Worm (Caenorhabditis elegans) whole organism, young adult: ENCODE data around the gene frpr-2.

Experiments
- B0035.1 ChIP-seq: sonication (generic microtip); optimal IDR thresholded peaks from 2 replicates; lab custom pipeline; 2016; ENCODE audit warnings: missing genetic modification characterization, mild to moderate bottlenecking, missing compliant biosample characterization, missing genotype, missing genetic modification reagents
- B0336.3 ChIP-seq: fragments of 200-800 bp; sonication (Bioruptor generic); IDR thresholded peaks from 2 replicates; pipeline ENCODE4 v1.3.6; 2022; ENCODE audit warnings: missing genetic modification characterization, missing compliant biosample characterization
- D2030.7 ChIP-seq: fragments of 200-800 bp; sonication (Bioruptor generic); IDR thresholded peaks from 2 replicates; pipeline ENCODE4 v1.3.6; 2022; ENCODE audit warnings: missing genetic modification reagents, missing genetic modification characterization, missing compliant biosample characterization
- F33H1.4 ChIP-seq: fragments of 200-800 bp; sonication (Bioruptor generic); IDR thresholded peaks from 2 replicates; pipeline ENCODE4 v1.3.6; 2022; ENCODE audit warnings: missing genetic modification reagents, missing genetic modification characterization, missing compliant biosample characterization
- F57C9.4 ChIP-seq: sonication (generic microtip); optimal IDR thresholded peaks from 2 replicates; lab custom pipeline; 2017; ENCODE audit warnings: mild to moderate bottlenecking, missing genetic modification characterization, missing compliant biosample characterization
- T07F8.4 ChIP-seq: sonication (generic microtip); optimal IDR thresholded peaks from 2 replicates; lab custom pipeline; 2016; ENCODE audit warnings: mild to moderate bottlenecking, missing genetic modification characterization, moderate library complexity, missing compliant biosample characterization
- T26A5.8 ChIP-seq: sonication (generic microtip); optimal IDR thresholded peaks from 2 replicates; lab custom pipeline; 2016; ENCODE audit warnings: missing genetic modification characterization, missing compliant biosample characterization
- Y56A3A.18 ChIP-seq: fragments of 200-800 bp; sonication (Bioruptor generic); IDR thresholded peaks from 2 replicates; pipeline ENCODE4 v1.3.6; 2022; ENCODE audit warnings: missing genetic modification reagents, missing genetic modification characterization, missing compliant biosample characterization
- Y67H2A.10 ChIP-seq: fragments of 200-800 bp; sonication (Bioruptor generic); conservative IDR thresholded peaks from 2 replicates; pipeline ENCODE4 v1.3.6; 2022; ENCODE audit warnings: missing genetic modification reagents, missing genetic modification characterization, missing compliant biosample characterization
- ZK185.1 ChIP-seq: sonication (generic microtip); optimal IDR thresholded peaks from 2 replicates; lab custom pipeline; 2016; ENCODE audit warnings: mild to moderate bottlenecking, missing genetic modification characterization, missing compliant biosample characterization; ENCODE audit not compliant: poor library complexity, severe bottlenecking
- ama-1 ChIP-seq, 3 experiments: fragments of 150-350 bp in 1 of 3; sonication (generic microtip) in 2 of 3; optimal IDR thresholded peaks; 2 replicates each; lab custom pipeline; 2014 to 2018; ENCODE audit warnings: missing biosample characterization in 2 of 3, missing genetic modification characterization in 2 of 3, missing genetic modification reagents in 2 of 3
- aptf-2 ChIP-seq: fragments of 200-800 bp; sonication (Bioruptor generic); conservative IDR thresholded peaks from 2 replicates; pipeline ENCODE4 v1.3.6; 2022; ENCODE audit warnings: missing genetic modification reagents, missing genetic modification characterization, missing compliant biosample characterization
- atf-7 ChIP-seq: sonication (generic microtip); optimal IDR thresholded peaks from 2 replicates; lab custom pipeline; 2017; ENCODE audit warnings: mild to moderate bottlenecking, missing genetic modification characterization, missing compliant biosample characterization
- bed-1 ChIP-seq: fragments of 200-800 bp; sonication (Bioruptor generic); IDR thresholded peaks from 2 replicates; pipeline ENCODE4 v1.3.6; 2022; ENCODE audit warnings: missing genetic modification reagents, missing genetic modification characterization, missing compliant biosample characterization
- ccch-3 ChIP-seq: fragments of 200-800 bp; sonication (Bioruptor generic); optimal IDR thresholded peaks from 2 replicates; lab custom pipeline; 2018; ENCODE audit warnings: mild to moderate bottlenecking, missing genetic modification characterization, missing compliant biosample characterization
- ceh-100 ChIP-seq: fragments of 200-800 bp; sonication (Bioruptor generic); IDR thresholded peaks from 2 replicates; pipeline ENCODE4 v1.3.6; 2022; ENCODE audit warnings: missing genetic modification reagents, missing genetic modification characterization, missing compliant biosample characterization
- ceh-27 ChIP-seq: fragments of 200-800 bp; sonication (Bioruptor generic); optimal IDR thresholded peaks from 2 replicates; lab custom pipeline; 2018; ENCODE audit warnings: mild to moderate bottlenecking, missing genetic modification characterization, moderate library complexity, missing compliant biosample characterization
- chd-7 ChIP-seq: sonication (generic microtip); optimal IDR thresholded peaks from 2 replicates; lab custom pipeline; 2016; ENCODE audit warnings: mild to moderate bottlenecking, missing genetic modification characterization, moderate library complexity, missing compliant biosample characterization
- dpff-1 ChIP-seq: sonication (generic microtip); optimal IDR thresholded peaks from 2 replicates; lab custom pipeline; 2017; ENCODE audit warnings: mild to moderate bottlenecking, missing genetic modification characterization, missing compliant biosample characterization
- egrh-3 ChIP-seq: fragments of 200-800 bp; sonication (Bioruptor generic); IDR thresholded peaks from 2 replicates; pipeline ENCODE4 v1.3.6; 2022; ENCODE audit warnings: missing genetic modification reagents, missing genetic modification characterization, missing compliant biosample characterization
- ets-4 ChIP-seq: fragments of 200-800 bp; sonication (Bioruptor generic); optimal IDR thresholded peaks from 2 replicates; lab custom pipeline; 2018; ENCODE audit warnings: mild to moderate bottlenecking, missing genetic modification characterization, missing compliant biosample characterization
- gei-17 ChIP-seq: fragments of 200-800 bp; sonication (Bioruptor generic); optimal IDR thresholded peaks from 2 replicates; lab custom pipeline; 2018; ENCODE audit warnings: mild to moderate bottlenecking, missing genetic modification characterization, missing compliant biosample characterization
- him-1 ChIP-seq: sonication (generic microtip); optimal IDR thresholded peaks from 2 replicates; lab custom pipeline; 2016; ENCODE audit warnings: missing genotype, missing genetic modification reagents, missing genetic modification characterization, missing compliant biosample characterization
- hlh-12 ChIP-seq: sonication (generic microtip); optimal IDR thresholded peaks from 2 replicates; lab custom pipeline; 2016; ENCODE audit warnings: missing genetic modification characterization, missing compliant biosample characterization
- lag-1 ChIP-seq: fragments of 200-800 bp; sonication (Bioruptor generic); IDR thresholded peaks from 2 replicates; pipeline ENCODE4 v1.3.6; 2022; ENCODE audit warnings: missing genetic modification reagents, missing genetic modification characterization, missing compliant biosample characterization
- let-526 ChIP-seq: fragments of 200-800 bp; sonication (Bioruptor generic); IDR thresholded peaks from 2 replicates; pipeline ENCODE4 v1.3.6; 2022; ENCODE audit warnings: missing genetic modification reagents, missing genetic modification characterization, missing compliant biosample characterization
- lin-26 ChIP-seq: fragments of 200-800 bp; sonication (Bioruptor generic); IDR thresholded peaks from 2 replicates; pipeline ENCODE4 v1.3.6; 2022; ENCODE audit warnings: missing genetic modification reagents, missing genetic modification characterization, missing compliant biosample characterization
- madf-3 ChIP-seq: fragments of 200-800 bp; sonication (Bioruptor generic); IDR thresholded peaks from 2 replicates; pipeline ENCODE4 v1.3.6; 2022; ENCODE audit warnings: missing genetic modification reagents, missing genetic modification characterization, missing compliant biosample characterization
- mcd-1 ChIP-seq: fragments of 200-800 bp; sonication (Bioruptor generic); IDR thresholded peaks from 2 replicates; pipeline ENCODE4 v1.3.6; 2022; ENCODE audit warnings: missing genetic modification reagents, missing genetic modification characterization, missing compliant biosample characterization
- mes-4 ChIP-seq: sonication (generic microtip); optimal IDR thresholded peaks from 2 replicates; lab custom pipeline; 2016; ENCODE audit warnings: missing genotype, missing genetic modification characterization, missing compliant biosample characterization
- nfya-1 ChIP-seq: sonication (generic microtip); optimal IDR thresholded peaks from 2 replicates; lab custom pipeline; 2017; ENCODE audit warnings: antibody characterized with exemption, missing compliant biosample characterization, missing genetic modification characterization, borderline replicate concordance; ENCODE audit not compliant: insufficient read depth
- nfya-2 ChIP-seq: fragments of 200-800 bp; sonication (Bioruptor generic); IDR thresholded peaks from 2 replicates; pipeline ENCODE4 v1.3.6; 2022; ENCODE audit warnings: missing genetic modification reagents, missing genetic modification characterization, missing compliant biosample characterization
- nhr-179 ChIP-seq: sonication (generic microtip); optimal IDR thresholded peaks from 2 replicates; lab custom pipeline; 2016; ENCODE audit warnings: mild to moderate bottlenecking, missing genetic modification characterization, missing compliant biosample characterization
- nhr-27 ChIP-seq: fragments of 200-800 bp; sonication (Bioruptor generic); optimal IDR thresholded peaks from 2 replicates; lab custom pipeline; 2018; ENCODE audit warnings: mild to moderate bottlenecking, missing genetic modification characterization, moderate library complexity, missing compliant biosample characterization
- pha-4 ChIP-seq: fragments of 150-350 bp; sonication (generic microtip); optimal IDR thresholded peaks from 2 replicates; lab custom pipeline; 2014; ENCODE audit warnings: missing biosample characterization, missing genetic modification reagents, missing genetic modification characterization
- sea-2 ChIP-seq: fragments of 200-800 bp; sonication (Bioruptor generic); IDR thresholded peaks from 2 replicates; pipeline ENCODE4 v1.3.6; 2022; ENCODE audit warnings: missing genetic modification characterization, missing compliant biosample characterization
- snpc-3.4 ChIP-seq: sonication (generic microtip); optimal IDR thresholded peaks from 2 replicates; lab custom pipeline; 2017; ENCODE audit warnings: missing genetic modification characterization, mild to moderate bottlenecking, missing compliant biosample characterization, antibody characterized with exemption, moderate library complexity, missing genotype, missing genetic modification reagents
- snpc-4 ChIP-seq, 5 experiments: fragments of 150-350 bp in 1 of 5; sonication (generic microtip) in 4 of 5; optimal IDR thresholded peaks; 2 replicates each; lab custom pipeline; 2014 to 2018; ENCODE audit warnings: missing genetic modification characterization in 5 of 5, missing biosample characterization in 3 of 5, antibody characterized with exemption in 2 of 5, mild to moderate bottlenecking in 2 of 5, missing compliant biosample characterization in 2 of 5, missing genotype in 2 of 5, moderate library complexity in 2 of 5, missing genetic modification reagents in 1 of 5
- tbp1 ChIP-seq: fragments of 200-800 bp; sonication (Bioruptor generic); optimal IDR thresholded peaks from 2 replicates; lab custom pipeline; 2018; ENCODE audit warnings: mild to moderate bottlenecking, missing genetic modification characterization, missing compliant biosample characterization
- zim-3 ChIP-seq: sonication (generic microtip); optimal IDR thresholded peaks from 2 replicates; lab custom pipeline; 2017; ENCODE audit warnings: mild to moderate bottlenecking, missing genetic modification characterization, moderate library complexity, missing compliant biosample characterization
- ztf-3 ChIP-seq: fragments of 200-800 bp; sonication (Bioruptor generic); optimal IDR thresholded peaks from 2 replicates; lab custom pipeline; 2018; ENCODE audit warnings: mild to moderate bottlenecking, missing genetic modification characterization, missing compliant biosample characterization

frpr-2 gene

DNA sequence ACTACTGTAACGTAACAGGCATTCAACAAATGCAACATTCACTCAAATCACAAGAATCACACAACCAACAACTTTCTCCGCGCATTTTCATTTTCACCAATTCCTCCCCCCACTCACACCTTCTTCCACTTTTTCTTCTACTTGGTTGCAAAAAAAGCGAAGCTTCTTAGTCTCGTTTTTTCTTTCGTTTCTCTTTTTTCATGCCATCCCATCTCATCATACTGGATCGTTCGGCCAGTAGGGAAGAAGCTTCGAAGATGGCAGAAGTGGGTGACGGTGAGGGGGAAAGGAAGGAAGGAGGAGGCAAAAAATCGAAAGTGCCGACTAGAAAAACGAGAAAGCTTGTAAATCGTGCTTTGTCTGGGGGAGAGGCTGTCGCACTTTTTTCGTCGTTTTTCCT, 37.8 kb downstream of the frpr-2 start:
- TF ChIP-seq ceh-27 (GFP tag; lab: Kevin White, UChicago) (no peak), nhr-27 (no peak), gei-17 (GFP tag; lab: Kevin White, UChicago) (no peak), let-526 (GFP tag; lab: Robert Waterston, UW) (no peak), Y67H2A.10 (GFP tag; lab: Robert Waterston, UW) (no peak), ceh-100 (GFP tag; lab: Robert Waterston, UW) (no peak), nfya-1 (tag; lab: Kevin White, UChicago) (no peak), B0336.3 (GFP tag; lab: Robert Waterston, UW) (no peak), him-1 (tag; lab: Kevin White, UChicago) (no peak), T07F8.4 (tag; lab: Kevin White, UChicago) (no peak), ets-4 (no peak), lin-26 (GFP tag; lab: Robert Waterston, UW) (no peak), ccch-3 (no peak), madf-3 (GFP tag; lab: Robert Waterston, UW) (no peak), zim-3 (tag; lab: Kevin White, UChicago) (no peak), B0035.1 (tag; lab: Kevin White, UChicago) (no peak)

DNA sequence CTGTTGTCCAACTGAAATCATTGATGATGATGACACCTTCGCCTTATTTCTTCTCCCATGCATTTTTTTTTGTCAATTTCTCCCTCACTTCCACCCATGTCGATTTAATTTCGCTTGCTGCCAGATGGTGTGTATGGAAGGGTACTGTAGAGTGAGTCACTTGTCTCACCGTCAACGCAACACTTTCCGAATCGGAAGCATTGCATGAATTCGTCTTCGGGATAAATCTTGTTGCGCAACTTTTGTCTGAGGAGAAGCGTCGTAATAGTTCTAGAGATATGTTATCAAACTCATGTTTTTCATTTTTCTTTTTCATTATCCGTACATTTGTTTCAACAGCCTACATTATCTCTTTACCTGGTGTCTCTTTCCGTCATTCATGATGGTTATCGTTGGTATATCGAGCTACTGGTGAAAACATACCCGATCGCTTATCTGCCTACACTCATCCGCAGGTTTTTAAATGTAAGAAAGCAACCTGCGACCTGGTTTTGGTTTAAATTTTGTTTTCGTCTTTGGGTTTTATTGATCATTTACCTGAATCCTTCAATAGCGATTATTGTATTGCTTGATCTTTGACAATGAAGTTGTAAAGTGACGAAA, 39.3 kb downstream of the frpr-2 start:
- no peak for TF ChIP-seq aptf-2 (GFP tag; lab: Robert Waterston, UW)
- TF ChIP-seq nhr-179 (tag; lab: Kevin White, UChicago), result no peak
- no peak for TF ChIP-seq tbp1

ce11 chrX:13005730-13006129, 40.5 kb downstream of the frpr-2 start:
- 0 out of 2 replicates have a peak, but pooled peaks have one; percentile 31 for TF ChIP-seq madf-3 (GFP tag; lab: Robert Waterston, UW)
- TF ChIP-seq gei-17 (GFP tag; lab: Kevin White, UChicago), result no peak

- TF ChIP-seq ama-1 (optimal IDR thresholded peaks at IDR 0.05; lab: Kevin White, UChicago) (no peak), ama-1 (GFP tag; optimal IDR thresholded peaks at IDR 0.05; lab: Kevin White, UChicago) (no peak), dpff-1 (tag; lab: Kevin White, UChicago) (no peak), snpc-4 (GFP tag; optimal IDR thresholded peaks at IDR 0.05; lab: Kevin White, UChicago) (no peak), snpc-4 (tag; optimal IDR thresholded peaks at IDR 0.05; lab: Kevin White, UChicago) (no peak), mes-4 (tag; lab: Kevin White, UChicago) (no peak), pha-4 (tag; lab: Kevin White, UChicago) (no peak), F33H1.4 (GFP tag; lab: Robert Waterston, UW) (no peak), F57C9.4 (tag; lab: Kevin White, UChicago) (no peak), sea-2 (GFP tag; lab: Robert Waterston, UW) (no peak), atf-7 (tag; lab: Kevin White, UChicago) (no peak), mcd-1 (GFP tag; lab: Robert Waterston, UW) (no peak), Y67H2A.10 (GFP tag; lab: Robert Waterston, UW) (no peak), ZK185.1 (tag; lab: Kevin White, UChicago) (no peak)
These were observed 41.1 kb downstream of the frpr-2 start for ce11 chrX:13006328-13006727.

- TF ChIP-seq ZK185.1 (tag; lab: Kevin White, UChicago) (no peak), nfya-2 (GFP tag; lab: Robert Waterston, UW) (no peak), egrh-3 (GFP tag; lab: Robert Waterston, UW) (no peak), hlh-12 (tag; lab: Kevin White, UChicago) (no peak), bed-1 (GFP tag; lab: Robert Waterston, UW) (no peak), D2030.7 (no peak), T26A5.8 (no peak), Y56A3A.18 (no peak), chd-7 (no peak), ztf-3 (GFP tag; lab: Kevin White, UChicago) (no peak), B0035.1 (tag; lab: Kevin White, UChicago) (no peak), lag-1 (GFP tag; lab: Robert Waterston, UW) (no peak), nhr-27 (no peak), snpc-3.4 (tag; lab: Kevin White, UChicago) (no peak)
- TF ChIP-seq, all 124 proteins: peak for 0
These were observed 41.5 kb downstream of the frpr-2 start for ce11 chrX:13006734-13007133.
